Worm (Caenorhabditis elegans): ENCODE measurements around the gene rfth-1.

Gene rfth-1

ce11 chrIV:4513269-4513819 lies 2.2 kb upstream of the rfth-1 start, which contains the start of gene sar-1 (continued):
- TF ChIP-seq unc-39 (tag; optimal IDR thresholded peaks at IDR 0.05), result no peak
- peak; percentile 63 for TF ChIP-seq nhr-23 (tag; optimal IDR thresholded peaks at IDR 0.05)
- no peak for TF ChIP-seq aly-2 (tag; optimal IDR thresholded peaks at IDR 0.05)
- TF ChIP-seq ztf-11 (tag; optimal IDR thresholded peaks at IDR 0.05), result no peak
- TF ChIP-seq ceh-28 (tag; optimal IDR thresholded peaks at IDR 0.05), result peak; percentile 55
- peak; percentile 55 for TF ChIP-seq nhr-25 (tag; optimal IDR thresholded peaks at IDR 0.05)
- TF ChIP-seq sea-2 (GFP tag; optimal IDR thresholded peaks at IDR 0.05), result no peak
- no peak for TF ChIP-seq ama-1 (optimal IDR thresholded peaks at IDR 0.05)
- no peak for TF ChIP-seq nhr-76 (tag; optimal IDR thresholded peaks at IDR 0.05)
- peak; percentile 65 for TF ChIP-seq mdl-1 (tag; optimal IDR thresholded peaks at IDR 0.05)
- TF ChIP-seq lsy-12 (tag; optimal IDR thresholded peaks at IDR 0.05), result peak; percentile 83
- TF ChIP-seq mml-1 (tag; optimal IDR thresholded peaks at IDR 0.05), result no peak
- no peak for TF ChIP-seq elt-3 (tag; optimal IDR thresholded peaks at IDR 0.05)
- no peak for TF ChIP-seq nhr-28 (tag; optimal IDR thresholded peaks at IDR 0.05)
- peak; percentile 31 for TF ChIP-seq fkh-10 (GFP tag; optimal IDR thresholded peaks at IDR 0.05)
- TF ChIP-seq fkh-2 (tag; optimal IDR thresholded peaks at IDR 0.05), result no peak
- TF ChIP-seq eor-1 (tag; optimal IDR thresholded peaks at IDR 0.05), result no peak
- no peak for TF ChIP-seq nhr-237 (tag; optimal IDR thresholded peaks at IDR 0.05)
- no peak for TF ChIP-seq egl-27 (tag; optimal IDR thresholded peaks at IDR 0.05)
- peak; percentile 77 for TF ChIP-seq tbx-2 (tag; optimal IDR thresholded peaks at IDR 0.05)
- no peak for TF ChIP-seq zag-1 (tag; optimal IDR thresholded peaks at IDR 0.05)
- TF ChIP-seq lin-39 (tag; optimal IDR thresholded peaks at IDR 0.05), result peak; percentile 45
- TF ChIP-seq nhr-77 (tag; optimal IDR thresholded peaks at IDR 0.05), result peak; percentile 16
- TF ChIP-seq nhr-67 (tag; optimal IDR thresholded peaks at IDR 0.05), result no peak
- peak; percentile 64 for TF ChIP-seq nhr-11 (tag; optimal IDR thresholded peaks at IDR 0.05)
- peak; percentile 49 for TF ChIP-seq skn-1 (tag; optimal IDR thresholded peaks at IDR 0.05)

ce11 chrIV:4506637-4507036 lies 4.5 kb downstream of the rfth-1 start, which contains the start of gene gbb-2:
TSS of gene gbb-2 (minus strand) at chrIV:4506748.
- TF ChIP-seq R02D3.7 (tag; optimal IDR thresholded peaks at IDR 0.05) (no peak), elt-2 (tag; optimal IDR thresholded peaks at IDR 0.05) (no peak), fos-1 (tag; optimal IDR thresholded peaks at IDR 0.05) (no peak), nfya-1 (tag; optimal IDR thresholded peaks at IDR 0.05; ENCODE audit: insufficient read depth) (peak; percentile 38), nhr-76 (tag; optimal IDR thresholded peaks at IDR 0.05) (no peak), lin-39 (tag; optimal IDR thresholded peaks at IDR 0.05) (peak; percentile 40)

DNA sequence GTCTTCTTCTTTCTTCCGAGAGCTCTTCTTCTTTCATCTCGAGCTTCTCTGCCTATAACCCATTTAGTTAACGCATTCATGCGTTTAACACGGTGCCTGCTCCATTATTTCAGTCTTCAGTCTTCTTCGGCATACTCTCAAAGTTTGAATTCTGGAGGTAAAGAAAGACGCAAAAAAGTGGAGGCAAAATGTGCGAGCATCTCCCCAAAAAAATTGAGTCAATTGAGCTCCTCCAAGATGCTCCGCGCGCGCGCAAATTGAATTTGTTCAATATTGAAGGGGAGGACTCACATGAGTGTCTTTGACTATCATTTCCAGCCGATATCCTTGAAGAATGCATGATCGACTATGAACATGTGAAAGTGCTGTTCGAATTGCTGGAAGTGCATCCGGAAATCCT lies 6.0 kb downstream of the rfth-1 start:
- TF ChIP-seq ceh-82 (tag; optimal IDR thresholded peaks at IDR 0.05) (no peak), fkh-10 (GFP tag; optimal IDR thresholded peaks at IDR 0.05) (peak; percentile 47), R02D3.7 (tag; optimal IDR thresholded peaks at IDR 0.05) (no peak), ama-1 (optimal IDR thresholded peaks at IDR 0.05) (no peak), pha-4 (tag; optimal IDR thresholded peaks at IDR 0.05) (no peak), lin-39 (tag; optimal IDR thresholded peaks at IDR 0.05) (no peak), nhr-11 (tag; optimal IDR thresholded peaks at IDR 0.05) (no peak)

ce11 chrIV:4490148-4490652 lies 20.9 kb downstream of the rfth-1 start, which contains the start of gene ZK180.7:
TSS of gene ZK180.7 (plus strand) at chrIV:4490542.
- TF ChIP-seq ceh-28 (tag; optimal IDR thresholded peaks at IDR 0.05), result no peak

- TF ChIP-seq elt-2 (tag; optimal IDR thresholded peaks at IDR 0.05), result peak; percentile 82
- TF ChIP-seq pqm-1 (tag; optimal IDR thresholded peaks at IDR 0.05), result peak; percentile 86
- no peak for TF ChIP-seq lin-15B (tag; optimal IDR thresholded peaks at IDR 0.05)
- TF ChIP-seq pha-4 (tag; optimal IDR thresholded peaks at IDR 0.05), result peak; percentile 36
These were observed 24.4 kb downstream of the rfth-1 start, which contains the start of gene trx-3 for ce11 chrIV:4486738-4487137. TSS of gene trx-3 (plus strand) at chrIV:4487028.

Measured in whole organism, L3 larva.